Fruit fly (Drosophila melanogaster) whole organism, embryonic: ENCODE data around the gene slow.

Experiments used
- CG13624 ChIP-seq: fragments of 200-800 bp; sonication (Bioruptor generic); optimal IDR thresholded peaks from 2 replicates; lab custom pipeline; 2016; ENCODE audit warnings: missing biosample characterization, missing genetic modification characterization
- CG13775 ChIP-seq: fragments of 200-800 bp; sonication (Bioruptor generic); optimal IDR thresholded peaks from 3 replicates; lab custom pipeline; 2017; ENCODE audit warnings: missing biosample characterization, mild to moderate bottlenecking, missing genetic modification characterization
- CG15479 ChIP-seq: fragments of 200-800 bp; sonication (Bioruptor generic); optimal IDR thresholded peaks from 3 replicates; lab custom pipeline; 2019; ENCODE audit warnings: missing biosample characterization, mild to moderate bottlenecking, missing genetic modification characterization, moderate library complexity
- CG15601 ChIP-seq: fragments of 200-800 bp; sonication (Bioruptor generic); optimal IDR thresholded peaks from 3 replicates; lab custom pipeline; 2019; ENCODE audit warnings: missing biosample characterization, mild to moderate bottlenecking, missing genetic modification characterization, moderate library complexity
- CG1603 ChIP-seq: fragments of 200-800 bp; sonication (Bioruptor generic); optimal IDR thresholded peaks from 2 replicates; lab custom pipeline; 2019; ENCODE audit warnings: missing biosample characterization, mild to moderate bottlenecking, missing genetic modification characterization, moderate library complexity
- CG4360 ChIP-seq: fragments of 200-800 bp; sonication (Bioruptor generic); IDR thresholded peaks from 2 replicates; pipeline ENCODE4 v1.3.6; 2022; ENCODE audit warnings: missing biosample characterization, missing genetic modification characterization
- CG5180 ChIP-seq: fragments of 200-800 bp; sonication (Bioruptor generic); optimal IDR thresholded peaks from 3 replicates; lab custom pipeline; 2017; ENCODE audit warnings: missing biosample characterization, missing genetic modification characterization, mild to moderate bottlenecking, moderate library complexity, missing genetic modification reagents
- CG6175 ChIP-seq: fragments of 200-800 bp; sonication (Bioruptor generic); IDR thresholded peaks from 3 replicates; pipeline ENCODE4 v1.3.6; 2022; ENCODE audit warnings: missing biosample characterization, missing genetic modification characterization
- CG8281 ChIP-seq: fragments of 200-800 bp; sonication (Bioruptor generic); optimal IDR thresholded peaks from 2 replicates; lab custom pipeline; 2018; ENCODE audit warnings: missing biosample characterization, mild to moderate bottlenecking, missing genetic modification characterization, moderate library complexity
- CG9609 ChIP-seq: fragments of 200-800 bp; sonication (Bioruptor generic); optimal IDR thresholded peaks from 3 replicates; lab custom pipeline; 2016; ENCODE audit warnings: missing biosample characterization, missing genetic modification characterization
- Eip74EF ChIP-seq, 2 experiments: fragments of 200-800 bp in 1 of 2; fragments of >200 bp in 1 of 2; sonication (Bioruptor generic) in 1 of 2; optimal IDR thresholded peaks; 2 replicates each; lab custom pipeline; 2017 to 2019; ENCODE audit warnings: missing biosample characterization in 2 of 2, missing genetic modification characterization in 2 of 2, mild to moderate bottlenecking in 1 of 2, moderate library complexity in 1 of 2
- Oli ChIP-seq: fragments of 200-800 bp; sonication (Bioruptor generic); optimal IDR thresholded peaks from 2 replicates; lab custom pipeline; 2018; ENCODE audit warnings: missing biosample characterization, mild to moderate bottlenecking, missing genetic modification characterization, moderate library complexity
- Sox102F ChIP-seq: fragments of 200-800 bp; sonication (Bioruptor generic); optimal IDR thresholded peaks from 2 replicates; lab custom pipeline; 2018; ENCODE audit warnings: missing biosample characterization, mild to moderate bottlenecking, missing genetic modification characterization, moderate library complexity
- Ssrp ChIP-seq: fragments of 200-800 bp; sonication (Bioruptor generic); optimal IDR thresholded peaks from 2 replicates; lab custom pipeline; 2018; ENCODE audit warnings: missing biosample characterization, mild to moderate bottlenecking, missing genetic modification characterization, moderate library complexity
- Stat92E ChIP-seq, 3 experiments: fragments of >200 bp in 2 of 3; fragments of 200-800 bp in 1 of 3; sonication (Bioruptor generic) in 1 of 3; optimal IDR thresholded peaks; 2 replicates each; lab custom pipeline; 2017 to 2019; ENCODE audit warnings: missing biosample characterization in 3 of 3, missing genetic modification characterization in 3 of 3, mild to moderate bottlenecking in 1 of 3, moderate library complexity in 1 of 3
- Trl ChIP-seq, 3 experiments: fragments of >200 bp in 2 of 3; fragments of 200-800 bp in 1 of 3; sonication (Bioruptor generic) in 1 of 3; optimal IDR thresholded peaks; 2 replicates in 1 of 3; 3 replicates in 2 of 3; lab custom pipeline; 2016 to 2017; ENCODE audit warnings: missing biosample characterization in 1 of 3, missing genetic modification characterization in 1 of 3
- ara ChIP-seq: fragments of 200-800 bp; sonication (Bioruptor generic); IDR thresholded peaks from 2 replicates; pipeline ENCODE4 v1.3.6; 2022; ENCODE audit warnings: missing biosample characterization, missing genetic modification characterization
- ash1 ChIP-seq: fragments of 200-800 bp; sonication (Bioruptor generic); optimal IDR thresholded peaks from 2 replicates; lab custom pipeline; 2018; ENCODE audit warnings: missing biosample characterization, mild to moderate bottlenecking, missing genetic modification characterization
- bsh ChIP-seq, 2 experiments: fragments of 200-800 bp; sonication (Bioruptor generic); optimal IDR thresholded peaks; 2 replicates each; lab custom pipeline; 2017 to 2018; ENCODE audit warnings: mild to moderate bottlenecking in 2 of 2, missing biosample characterization in 2 of 2, missing genetic modification characterization in 2 of 2, moderate library complexity in 1 of 2
- chinmo ChIP-seq: fragments of 200-800 bp; sonication (Bioruptor generic); IDR thresholded peaks from 4 replicates; pipeline ENCODE4 v1.3.6; 2022; ENCODE audit warnings: missing biosample characterization, missing genetic modification characterization; ENCODE audit not compliant: partially characterized antibody
- chn ChIP-seq: fragments of 200-800 bp; sonication (Bioruptor generic); optimal IDR thresholded peaks from 2 replicates; lab custom pipeline; 2016; ENCODE audit warnings: missing biosample characterization, missing genetic modification characterization
- crp ChIP-seq, 2 experiments: fragments of 200-800 bp; sonication (Bioruptor generic); optimal IDR thresholded peaks; 2 replicates in 1 of 2; 3 replicates in 1 of 2; lab custom pipeline; 2017; ENCODE audit warnings: missing biosample characterization in 2 of 2, missing genetic modification characterization in 2 of 2, mild to moderate bottlenecking in 1 of 2, moderate library complexity in 1 of 2
- eve ChIP-seq, 2 experiments: fragments of >200 bp; optimal IDR thresholded peaks; 2 replicates each; lab custom pipeline; 2017; ENCODE audit warnings: missing biosample characterization in 2 of 2, missing genetic modification characterization in 2 of 2
- eyg ChIP-seq: fragments of 200-800 bp; sonication (Bioruptor generic); optimal IDR thresholded peaks from 3 replicates; lab custom pipeline; 2016; ENCODE audit warnings: missing biosample characterization, missing genetic modification characterization
- gcm2 ChIP-seq: fragments of 200-800 bp; sonication (Bioruptor generic); optimal IDR thresholded peaks from 2 replicates; lab custom pipeline; 2016; ENCODE audit warnings: missing biosample characterization, missing genetic modification characterization
- gem ChIP-seq: fragments of 200-800 bp; sonication (Bioruptor generic); optimal IDR thresholded peaks from 2 replicates; lab custom pipeline; 2019; ENCODE audit warnings: missing biosample characterization, mild to moderate bottlenecking, missing genetic modification characterization, moderate library complexity
- odd ChIP-seq: fragments of 200-800 bp; sonication (Bioruptor generic); optimal IDR thresholded peaks from 2 replicates; lab custom pipeline; 2017; ENCODE audit warnings: missing biosample characterization, mild to moderate bottlenecking, missing genetic modification characterization
- pnt ChIP-seq: fragments of 200-800 bp; sonication (Bioruptor generic); optimal IDR thresholded peaks from 3 replicates; lab custom pipeline; 2016; ENCODE audit warnings: missing biosample characterization, missing genetic modification characterization
- prd ChIP-seq, 3 experiments: fragments of >200 bp in 2 of 3; fragments of 200-800 bp in 1 of 3; sonication (Bioruptor generic) in 1 of 3; optimal IDR thresholded peaks in 2 of 3; IDR thresholded peaks in 1 of 3; 2 replicates in 2 of 3; 3 replicates in 1 of 3; pipeline versions ENCODE4 v1.3.6 to Lab custom; 2017 to 2022; ENCODE audit warnings: missing biosample characterization in 1 of 3, missing genetic modification characterization in 1 of 3
- ro ChIP-seq: fragments of 200-800 bp; sonication (Bioruptor generic); IDR thresholded peaks from 2 replicates; pipeline ENCODE4 v1.3.6; 2022; ENCODE audit warnings: missing biosample characterization, missing genetic modification characterization
- sens ChIP-seq: fragments of 200-800 bp; sonication (Bioruptor generic); peaks from one replicate; lab custom pipeline; 2016; ENCODE audit warnings: missing biosample characterization, missing genetic modification characterization
- unpg ChIP-seq: fragments of 200-800 bp; sonication (Bioruptor generic); optimal IDR thresholded peaks from 3 replicates; lab custom pipeline; 2018; ENCODE audit warnings: missing biosample characterization, mild to moderate bottlenecking, missing genetic modification characterization, moderate library complexity
- zen ChIP-seq: fragments of 200-800 bp; sonication (Bioruptor generic); optimal IDR thresholded peaks from 3 replicates; lab custom pipeline; 2018; ENCODE audit warnings: missing biosample characterization, mild to moderate bottlenecking, missing genetic modification characterization, moderate library complexity
- zf30C ChIP-seq: fragments of 200-800 bp; sonication (Bioruptor generic); optimal IDR thresholded peaks from 3 replicates; lab custom pipeline; 2018; ENCODE audit warnings: missing biosample characterization, mild to moderate bottlenecking, missing genetic modification characterization

The slow gene

DNA sequence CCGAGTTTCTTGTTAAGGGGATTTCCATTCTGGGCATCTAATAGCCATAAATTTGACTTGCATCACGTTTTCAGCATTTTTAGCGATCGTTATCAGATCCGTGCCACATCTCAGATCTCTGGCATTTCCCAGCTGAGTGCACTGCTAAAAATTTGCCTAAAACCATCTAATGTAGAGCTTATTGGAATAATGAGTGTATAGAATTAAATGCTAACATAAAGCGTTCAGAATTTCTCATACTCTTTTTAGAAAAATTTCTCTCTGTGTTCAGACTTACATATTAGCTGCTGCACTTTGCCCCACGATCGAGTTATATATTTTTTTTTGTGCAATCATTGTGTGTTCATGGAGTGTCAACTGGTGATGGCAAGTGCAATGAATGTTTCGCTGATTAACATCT, 23.5 kb downstream of the slow start (continued):
- TF ChIP-seq sens (peak; percentile 63), Ssrp (peak; percentile 31), Eip74EF (GFP tag; optimal IDR thresholded peaks at IDR 0.05; lab: Kevin White, UChicago) (no peak), prd (optimal IDR thresholded peaks at IDR 0.05; lab: Kevin White, UChicago) (no peak), prd (GFP tag; IDR thresholded peaks at IDR 0.05; lab: Robert Waterston, UW) (peak; percentile 25; the same call in 1 of the 3 replicates), Oli (tag; lab: Kevin White, UChicago) (peak; percentile 16), chn (GFP tag; lab: Kevin White, UChicago) (peak; percentile 37), ara (GFP tag; lab: Robert Waterston, UW) (no peak), bsh (GFP tag; optimal IDR thresholded peaks at IDR 0.05; lab: Kevin White, UChicago) (peak; percentile 33 to 38), unpg (GFP tag; lab: Kevin White, UChicago) (peak; percentile 27), gem (tag; lab: Kevin White, UChicago) (peak; percentile 47), CG5180 (GFP tag; lab: Kevin White, UChicago) (no peak), CG13624 (GFP tag; lab: Kevin White, UChicago) (no peak), CG13775 (GFP tag; lab: Kevin White, UChicago) (peak; percentile 2), CG1603 (peak; percentile 14), CG6175 (GFP tag; lab: Robert Waterston, UW) (no peak), ro (GFP tag; lab: Robert Waterston, UW) (no peak), Sox102F (peak; percentile 23), CG15601 (tag; lab: Kevin White, UChicago) (no peak)
- TF ChIP-seq, all 482 proteins: peak for 26

DNA sequence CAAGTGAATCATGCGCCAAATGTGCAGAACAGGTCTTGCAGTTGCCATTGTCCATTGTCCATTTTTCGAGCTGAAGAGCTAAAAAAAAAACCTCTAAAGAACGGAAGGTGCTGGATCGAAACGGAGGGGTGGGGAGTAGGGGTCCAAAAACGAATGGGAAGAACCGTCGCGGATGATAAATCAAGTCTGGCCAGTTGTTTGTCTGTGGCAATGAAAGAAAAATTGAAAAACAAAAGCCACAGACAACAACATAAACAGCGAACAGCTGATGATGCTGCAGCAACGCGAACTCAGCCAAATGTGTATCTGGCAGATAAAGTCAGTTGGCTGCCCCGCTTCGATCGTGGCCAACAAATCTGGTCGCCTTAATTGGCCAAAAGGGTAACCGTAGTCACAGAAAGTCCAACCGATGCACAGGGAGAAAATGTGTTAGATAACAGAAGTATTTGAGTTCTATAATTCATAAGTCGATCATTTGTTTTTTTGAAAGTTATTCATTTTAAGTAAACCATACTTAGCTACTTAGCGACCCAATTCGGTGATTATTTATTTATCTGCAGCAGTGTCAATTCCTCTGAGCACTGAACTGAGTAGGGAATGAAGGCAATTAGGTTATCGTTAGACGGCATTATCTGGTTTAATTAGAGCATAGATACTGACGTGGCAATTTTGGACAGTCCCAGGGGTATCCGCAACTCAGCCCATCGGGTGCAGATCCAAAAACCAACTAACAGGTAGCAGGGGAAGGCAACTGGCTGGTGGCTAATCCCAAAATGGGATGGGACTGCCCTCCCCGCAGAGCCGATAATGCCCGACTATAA, 24.3 kb downstream of the slow start:
- TF ChIP-seq CG9609 (GFP tag; lab: Kevin White, UChicago), result no peak
- TF ChIP-seq eve (GFP tag; optimal IDR thresholded peaks at IDR 0.05; lab: Kevin White, UChicago), result no peak
- no peak for TF ChIP-seq odd
- TF ChIP-seq gcm2 (GFP tag; lab: Kevin White, UChicago), result no peak
- no peak for TF ChIP-seq prd (optimal IDR thresholded peaks at IDR 0.05; lab: Kevin White, UChicago)
- 0 out of 3 replicates have a peak, but pooled peaks have one; percentile 22 for TF ChIP-seq prd (GFP tag; IDR thresholded peaks at IDR 0.05; lab: Robert Waterston, UW)
- peak; percentile 70 for TF ChIP-seq CG15479 (GFP tag; lab: Kevin White, UChicago)
- TF ChIP-seq crp (GFP tag; optimal IDR thresholded peaks at IDR 0.05; lab: Kevin White, UChicago), result peak in 1 of 2 experiments; percentile 0
- TF ChIP-seq ash1 (GFP tag; lab: Kevin White, UChicago), result no peak
- peak; percentile 93 for TF ChIP-seq zen (tag; lab: Kevin White, UChicago)
- TF ChIP-seq zf30C (GFP tag; lab: Kevin White, UChicago), result peak; percentile 5
- TF ChIP-seq pnt, result no peak
- TF ChIP-seq eyg (GFP tag; lab: Kevin White, UChicago), result no peak
- TF ChIP-seq CG8281 (tag; lab: Kevin White, UChicago), result no peak
- 0 out of 2 replicates have a peak, but pooled peaks have one; percentile 16 for TF ChIP-seq CG4360 (GFP tag; lab: Robert Waterston, UW)
- TF ChIP-seq Trl (optimal IDR thresholded peaks at IDR 0.05; lab: Kevin White, UChicago), result no peak
- TF ChIP-seq Trl (GFP tag; optimal IDR thresholded peaks at IDR 0.05; lab: Kevin White, UChicago), result no peak
- TF ChIP-seq sens, result peak; percentile 77
- 0 out of 4 replicates have a peak, but pooled peaks have one; percentile 65 for TF ChIP-seq chinmo (GFP tag; lab: Robert Waterston, UW)
- no peak for TF ChIP-seq Stat92E (GFP tag; optimal IDR thresholded peaks at IDR 0.05; lab: Kevin White, UChicago)
